Worm (Caenorhabditis elegans): ENCODE data around the gene F09F9.3.

The F09F9.3 gene

ce11 chrX:4111416-4111815, 9.4 kb downstream of the F09F9.3 start, which contains the start of gene F09F9.2:
Gene F09F9.2, minus strand, starts transcription at chrX:4111440.
- TF ChIP-seq lsy-2 (tag; optimal IDR thresholded peaks at IDR 0.05) (no peak), zag-1 (tag; optimal IDR thresholded peaks at IDR 0.05) (no peak), nhr-21 (tag; optimal IDR thresholded peaks at IDR 0.05) (peak; percentile 18), aly-2 (tag; optimal IDR thresholded peaks at IDR 0.05) (no peak), dmd-4 (tag; optimal IDR thresholded peaks at IDR 0.05) (no peak)

- TF ChIP-seq elt-3 (tag; optimal IDR thresholded peaks at IDR 0.05) (no peak), egl-27 (tag; optimal IDR thresholded peaks at IDR 0.05) (no peak), zag-1 (tag; optimal IDR thresholded peaks at IDR 0.05) (no peak), F13H6.1 (tag; optimal IDR thresholded peaks at IDR 0.05) (peak; percentile 10), lin-11 (tag; optimal IDR thresholded peaks at IDR 0.05) (no peak), sma-3 (GFP tag; optimal IDR thresholded peaks at IDR 0.05) (no peak), blmp-1 (tag; optimal IDR thresholded peaks at IDR 0.05; ENCODE audit: insufficient read depth) (no peak), skn-1 (tag; optimal IDR thresholded peaks at IDR 0.05) (no peak), ama-1 (optimal IDR thresholded peaks at IDR 0.05) (peak; percentile 9), nhr-10 (tag; optimal IDR thresholded peaks at IDR 0.05) (no peak), ceh-82 (tag; optimal IDR thresholded peaks at IDR 0.05) (no peak), nhr-21 (tag; optimal IDR thresholded peaks at IDR 0.05) (peak; percentile 35), nhr-77 (tag; optimal IDR thresholded peaks at IDR 0.05) (no peak), lsy-2 (tag; optimal IDR thresholded peaks at IDR 0.05) (no peak)
Observed at ce11 chrX:4109970-4110369, 10.9 kb downstream of the F09F9.3 start.

- no peak for TF ChIP-seq alr-1 (tag; optimal IDR thresholded peaks at IDR 0.05)
- no peak for TF ChIP-seq crh-2 (tag; optimal IDR thresholded peaks at IDR 0.05)
- TF ChIP-seq R02D3.7 (tag; optimal IDR thresholded peaks at IDR 0.05), result no peak
- no peak for TF ChIP-seq sma-9 (GFP tag; optimal IDR thresholded peaks at IDR 0.05)
- no peak for TF ChIP-seq sma-9 (tag; optimal IDR thresholded peaks at IDR 0.05)
- TF ChIP-seq nhr-12 (tag; optimal IDR thresholded peaks at IDR 0.05), result no peak
- TF ChIP-seq gmeb-1 (tag; optimal IDR thresholded peaks at IDR 0.05), result no peak
- TF ChIP-seq unc-55 (GFP tag; optimal IDR thresholded peaks at IDR 0.05), result no peak
Observed at ce11 chrX:4106896-4107505, 13.8 kb downstream of the F09F9.3 start, which contains the start of gene R02E4.2. Gene R02E4.2, plus strand, starts transcription at chrX:4107455.

ce11 chrX:4104435-4104834, 16.4 kb downstream of the F09F9.3 start, which contains the start of gene R02E4.1:
Gene R02E4.1, minus strand, starts transcription at chrX:4104535.
- no peak for TF ChIP-seq Y55F3AM.14 (GFP tag; optimal IDR thresholded peaks at IDR 0.05)
- TF ChIP-seq mdl-1 (tag; optimal IDR thresholded peaks at IDR 0.05), result no peak
- no peak for TF ChIP-seq lsy-2 (tag; optimal IDR thresholded peaks at IDR 0.05)
- TF ChIP-seq ama-1 (optimal IDR thresholded peaks at IDR 0.05), result no peak
- TF ChIP-seq nhr-10 (tag; optimal IDR thresholded peaks at IDR 0.05), result no peak
- no peak for TF ChIP-seq lin-13 (GFP tag; optimal IDR thresholded peaks at IDR 0.05)
- TF ChIP-seq unc-62 (GFP tag; optimal IDR thresholded peaks at IDR 0.05), result no peak
- TF ChIP-seq ztf-11 (tag; optimal IDR thresholded peaks at IDR 0.05), result no peak
- no peak for TF ChIP-seq mab-5 (tag; optimal IDR thresholded peaks at IDR 0.05)

ce11 chrX:4103071-4103470, 17.8 kb downstream of the F09F9.3 start:
- TF ChIP-seq nhr-25 (tag; optimal IDR thresholded peaks at IDR 0.05) (no peak), snpc-4 (tag; optimal IDR thresholded peaks at IDR 0.05) (peak; percentile 85)

- TF ChIP-seq ceh-16 (tag; optimal IDR thresholded peaks at IDR 0.05) (no peak), aly-2 (tag; optimal IDR thresholded peaks at IDR 0.05) (no peak), nhr-21 (tag; optimal IDR thresholded peaks at IDR 0.05) (peak; percentile 82), nhr-77 (tag; optimal IDR thresholded peaks at IDR 0.05) (no peak), peb-1 (tag; optimal IDR thresholded peaks at IDR 0.05) (no peak), blmp-1 (tag; optimal IDR thresholded peaks at IDR 0.05; ENCODE audit: insufficient read depth) (peak; percentile 5), F13H6.1 (tag; optimal IDR thresholded peaks at IDR 0.05) (peak; percentile 45), elt-1 (tag; optimal IDR thresholded peaks at IDR 0.05) (no peak), Y55F3AM.14 (GFP tag; optimal IDR thresholded peaks at IDR 0.05) (no peak), mbf-1 (tag; optimal IDR thresholded peaks at IDR 0.05) (no peak), nhr-25 (tag; optimal IDR thresholded peaks at IDR 0.05) (peak; percentile 81), egl-27 (tag; optimal IDR thresholded peaks at IDR 0.05) (no peak), fos-1 (tag; optimal IDR thresholded peaks at IDR 0.05) (no peak)
Observed at ce11 chrX:4102075-4102598, 18.7 kb downstream of the F09F9.3 start, which contains the start of gene R02E4.3. Gene R02E4.3, minus strand, starts transcription at chrX:4102125.
